Fruit fly (Drosophila melanogaster): Measurements from ENCODE around the gene AIF.

Gene AIF

dm6 chr2L:2201107-2201561 is 49.6 kb downstream of the AIF start (continued):
- TF ChIP-seq lov (optimal IDR thresholded peaks at IDR 0.05) (no peak), lov (GFP tag; IDR thresholded peaks at IDR 0.05) (peak; percentile 72; the same call in 1 of the 3 replicates), her (GFP tag; optimal IDR thresholded peaks at IDR 0.05) (no peak), CG14710 (tag; optimal IDR thresholded peaks at IDR 0.05) (peak; percentile 95), Nf-YA (GFP tag; IDR thresholded peaks at IDR 0.05) (peak; percentile 67; the same call in 1 of the 2 replicates), Sry-β (GFP tag; optimal IDR thresholded peaks at IDR 0.05) (peak; percentile 69), yki (optimal IDR thresholded peaks at IDR 0.05) (no peak), CG8924 (tag; optimal IDR thresholded peaks at IDR 0.05) (peak; percentile 87), tup (GFP tag; optimal IDR thresholded peaks at IDR 0.05) (peak; percentile 64), maf-S (GFP tag; optimal IDR thresholded peaks at IDR 0.05) (peak; percentile 48), wek (GFP tag; optimal IDR thresholded peaks at IDR 0.05) (peak; percentile 66), CG8281 (tag; optimal IDR thresholded peaks at IDR 0.05) (peak; percentile 64), CG1024 (GFP tag; IDR thresholded peaks at IDR 0.05) (peak; percentile 32; the same call in 1 of the 2 replicates), Sox102F (GFP tag; optimal IDR thresholded peaks at IDR 0.05) (peak; percentile 86), zen (tag; optimal IDR thresholded peaks at IDR 0.05) (peak; percentile 76), pb (GFP tag; optimal IDR thresholded peaks at IDR 0.05) (peak; percentile 58), CG32767 (GFP tag; IDR thresholded peaks at IDR 0.05) (peak; percentile 55; the same call in 1 of the 2 replicates), D19A (tag; optimal IDR thresholded peaks at IDR 0.05) (peak; percentile 85), CG10565 (GFP tag; optimal IDR thresholded peaks at IDR 0.05) (peak; percentile 44), pum (GFP tag; optimal IDR thresholded peaks at IDR 0.05) (peak; percentile 74), Neu2 (GFP tag; optimal IDR thresholded peaks at IDR 0.05; ENCODE audit: borderline replicate concordance) (no peak), CG10462 (GFP tag; optimal IDR thresholded peaks at IDR 0.05) (peak; percentile 74), NFAT (GFP tag; IDR thresholded peaks at IDR 0.05) (no peak), stwl (tag; optimal IDR thresholded peaks at IDR 0.05) (peak; percentile 10), CG12391 (tag; optimal IDR thresholded peaks at IDR 0.05) (peak; percentile 87), dimm (GFP tag; IDR thresholded peaks at IDR 0.05) (0 out of 2 replicates have a peak, but pooled peaks have one; percentile 31), Sox100B (GFP tag; optimal IDR thresholded peaks at IDR 0.05) (peak; percentile 92), CG2120 (GFP tag; optimal IDR thresholded peaks at IDR 0.05) (no peak), ac (GFP tag; optimal IDR thresholded peaks at IDR 0.05) (peak; percentile 65), Ets65A (GFP tag) (peak; percentile 94), nmo (GFP tag; optimal IDR thresholded peaks at IDR 0.05) (peak; percentile 94), pan (optimal IDR thresholded peaks at IDR 0.05) (no peak), pan (GFP tag; optimal IDR thresholded peaks at IDR 0.05 in 1 of 2, IDR thresholded peaks at IDR 0.05 in 1 of 2) (peak in 1 of 2 experiments; percentile 62), CG6854 (GFP tag; optimal IDR thresholded peaks at IDR 0.05) (no peak), al (GFP tag; IDR thresholded peaks at IDR 0.05) (no peak), caup (GFP tag; optimal IDR thresholded peaks at IDR 0.05; ENCODE audit: severe bottlenecking) (peak; percentile 57), CG3847 (GFP tag; IDR thresholded peaks at IDR 0.05) (peak; percentile 44), CG13123 (GFP tag; optimal IDR thresholded peaks at IDR 0.05) (peak; percentile 83), hbn (GFP tag; IDR thresholded peaks at IDR 0.05; ENCODE audit: partially characterized antibody) (no peak), mam (GFP tag; optimal IDR thresholded peaks at IDR 0.05) (peak; percentile 19), repo (GFP tag; optimal IDR thresholded peaks at IDR 0.05) (peak; percentile 50), CG9797 (GFP tag; optimal IDR thresholded peaks at IDR 0.05) (peak; percentile 8), mirr (GFP tag; optimal IDR thresholded peaks at IDR 0.05) (no peak), slp2 (GFP tag; optimal IDR thresholded peaks at IDR 0.05) (peak; percentile 81), HHEX (GFP tag; optimal IDR thresholded peaks at IDR 0.05) (peak; percentile 64), gcm (GFP tag; optimal IDR thresholded peaks at IDR 0.05) (peak; percentile 86), CG4617 (GFP tag; optimal IDR thresholded peaks at IDR 0.05; ENCODE audit: borderline replicate concordance) (peak; percentile 51), CG11398 (GFP tag; optimal IDR thresholded peaks at IDR 0.05) (peak; percentile 55), CG13287 (GFP tag; IDR thresholded peaks at IDR 0.05; ENCODE audit: partially characterized antibody) (no peak), esg (GFP tag; conservative IDR thresholded peaks at IDR 0.05) (peak; percentile 49), sd (tag; optimal IDR thresholded peaks at IDR 0.05) (no peak)
